Worm (Caenorhabditis elegans) whole organism, L4 larva: ENCODE data around the gene Y62H9A.1.

ENCODE experiments used
- F10B5.3 ChIP-seq: sonication (generic microtip); optimal IDR thresholded peaks from 2 replicates; lab custom pipeline; 2016; ENCODE audit warnings: mild to moderate bottlenecking, missing genetic modification characterization, missing compliant biosample characterization
- F37D6.2 ChIP-seq: sonication (generic microtip); optimal IDR thresholded peaks from 2 replicates; lab custom pipeline; 2016; ENCODE audit warnings: mild to moderate bottlenecking, missing genetic modification characterization, missing compliant biosample characterization
- T20F7.1 ChIP-seq: fragments of 200-800 bp; sonication (Bioruptor generic); optimal IDR thresholded peaks from 2 replicates; lab custom pipeline; 2018; ENCODE audit warnings: mild to moderate bottlenecking, missing genetic modification characterization, missing compliant biosample characterization
- T26A8.4 ChIP-seq: fragments of 200-800 bp; sonication (Bioruptor generic); IDR thresholded peaks from 2 replicates; pipeline ENCODE4 v1.3.6; 2022; ENCODE audit warnings: missing genetic modification characterization, missing compliant biosample characterization
- Y105C5A.15 ChIP-seq: fragments of 200-800 bp; sonication (Bioruptor generic); IDR thresholded peaks from 2 replicates; pipeline ENCODE4 v1.3.6; 2022; ENCODE audit warnings: missing genetic modification characterization, missing compliant biosample characterization
- Y48G9A.11 ChIP-seq: fragments of 200-800 bp; sonication (Bioruptor generic); IDR thresholded peaks from 2 replicates; pipeline ENCODE4 v1.3.6; 2022; ENCODE audit warnings: missing genetic modification reagents, missing genetic modification characterization, missing compliant biosample characterization
- aha-1 ChIP-seq: fragments of 150-350 bp; peaks from one replicate; lab custom pipeline; 2014; ENCODE audit warnings: missing biosample characterization, missing genetic modification characterization
- aly-2 ChIP-seq: sonication (generic microtip); optimal IDR thresholded peaks from 2 replicates; lab custom pipeline; 2018; ENCODE audit warnings: missing biosample characterization, missing genetic modification characterization
- ceh-20 ChIP-seq: fragments of 200-800 bp; sonication (Bioruptor generic); IDR thresholded peaks from 2 replicates; pipeline ENCODE4 v1.3.6; 2022; ENCODE audit warnings: missing genetic modification reagents, missing genetic modification characterization, missing compliant biosample characterization
- ceh-28 ChIP-seq: fragments of 150-350 bp; optimal IDR thresholded peaks from 2 replicates; lab custom pipeline; 2014; ENCODE audit warnings: missing biosample characterization, missing genetic modification reagents, missing genetic modification characterization
- ceh-32 ChIP-seq: sonication (generic microtip); optimal IDR thresholded peaks from 2 replicates; lab custom pipeline; 2016; ENCODE audit warnings: mild to moderate bottlenecking, missing genetic modification characterization, missing compliant biosample characterization; ENCODE audit not compliant: poor library complexity
- daf-16 ChIP-seq, 3 experiments: sonication (generic microtip); optimal IDR thresholded peaks; 2 replicates each; lab custom pipeline; 2016 to 2017; ENCODE audit warnings: missing genetic modification characterization in 3 of 3, missing genetic modification reagents in 3 of 3, mild to moderate bottlenecking in 2 of 3, missing compliant biosample characterization in 2 of 3, missing biosample characterization in 1 of 3, moderate library complexity in 1 of 3
- daf-19 ChIP-seq: fragments of 200-800 bp; sonication (Bioruptor generic); conservative IDR thresholded peaks from 2 replicates; pipeline ENCODE4 v1.3.6; 2022; ENCODE audit warnings: missing genetic modification characterization, missing compliant biosample characterization
- dmd-9 ChIP-seq: fragments of 200-800 bp; sonication (Bioruptor generic); IDR thresholded peaks from 2 replicates; pipeline ENCODE4 v1.3.6; 2022; ENCODE audit warnings: missing genetic modification reagents, missing genetic modification characterization, missing compliant biosample characterization
- duxl-1 ChIP-seq: sonication (generic microtip); optimal IDR thresholded peaks from 2 replicates; lab custom pipeline; 2016; ENCODE audit warnings: mild to moderate bottlenecking, missing genetic modification characterization, moderate library complexity, missing compliant biosample characterization; ENCODE audit not compliant: poor library complexity
- dve-1 ChIP-seq: sonication (generic microtip); optimal IDR thresholded peaks from 2 replicates; lab custom pipeline; 2017; ENCODE audit warnings: antibody characterized with exemption, mild to moderate bottlenecking, missing genetic modification characterization, missing compliant biosample characterization; ENCODE audit not compliant: insufficient read depth
- fkh-10 ChIP-seq: fragments of 150-350 bp; optimal IDR thresholded peaks from 2 replicates; lab custom pipeline; 2014; ENCODE audit warnings: missing biosample characterization, missing genetic modification reagents, missing genetic modification characterization
- fos-1 ChIP-seq: fragments of 150-350 bp; optimal IDR thresholded peaks from 2 replicates; lab custom pipeline; 2014; ENCODE audit warnings: missing biosample characterization, missing genetic modification characterization
- gei-8 ChIP-seq: fragments of 200-800 bp; sonication (Bioruptor generic); optimal IDR thresholded peaks from 2 replicates; lab custom pipeline; 2018; ENCODE audit warnings: mild to moderate bottlenecking, missing genetic modification characterization, missing compliant biosample characterization
- hif-1 ChIP-seq, 2 experiments: sonication (generic microtip); optimal IDR thresholded peaks; 2 replicates each; lab custom pipeline; 2016 to 2017; ENCODE audit warnings: missing compliant biosample characterization in 2 of 2, missing genetic modification characterization in 2 of 2, missing genetic modification reagents in 2 of 2, missing genotype in 2 of 2, mild to moderate bottlenecking in 1 of 2
- hlh-11 ChIP-seq: fragments of 200-800 bp; sonication (Bioruptor generic); optimal IDR thresholded peaks from 2 replicates; lab custom pipeline; 2018; ENCODE audit warnings: mild to moderate bottlenecking, missing genetic modification characterization, missing compliant biosample characterization
- jun-1 ChIP-seq: fragments of 150-350 bp; optimal IDR thresholded peaks from 2 replicates; lab custom pipeline; 2014; ENCODE audit warnings: missing biosample characterization, missing genetic modification reagents, missing genetic modification characterization
- lim-7 ChIP-seq: fragments of 200-800 bp; sonication (Bioruptor generic); IDR thresholded peaks from 2 replicates; pipeline ENCODE4 v1.3.6; 2022; ENCODE audit warnings: missing genetic modification characterization, missing compliant biosample characterization
- lin-1 ChIP-seq: fragments of 200-800 bp; sonication (Bioruptor generic); IDR thresholded peaks from 2 replicates; pipeline ENCODE4 v1.3.6; 2022; ENCODE audit warnings: missing genetic modification reagents, missing genetic modification characterization, missing compliant biosample characterization
- lin-38 ChIP-seq: fragments of 200-800 bp; sonication (Bioruptor generic); IDR thresholded peaks from 2 replicates; pipeline ENCODE4 v1.3.6; 2022; ENCODE audit warnings: missing genetic modification reagents, missing genetic modification characterization, missing compliant biosample characterization
- lir-3 ChIP-seq: sonication (generic microtip); optimal IDR thresholded peaks from 2 replicates; lab custom pipeline; 2016; ENCODE audit warnings: mild to moderate bottlenecking, missing genetic modification characterization, missing compliant biosample characterization
- lsy-2 ChIP-seq, 2 experiments: fragments of 150-350 bp in 1 of 2; sonication (generic microtip) in 1 of 2; optimal IDR thresholded peaks; 2 replicates each; lab custom pipeline; 2014 to 2017; ENCODE audit warnings: missing biosample characterization in 2 of 2, missing genetic modification characterization in 2 of 2
- madf-5 ChIP-seq, 2 experiments: fragments of 200-800 bp; sonication (Bioruptor generic); IDR thresholded peaks; 2 replicates each; pipeline ENCODE4 v1.3.6; 2022; ENCODE audit warnings: missing compliant biosample characterization in 2 of 2, missing genetic modification characterization in 2 of 2
- mdl-1 ChIP-seq, 2 experiments: fragments of 150-350 bp in 1 of 2; sonication (generic microtip) in 1 of 2; optimal IDR thresholded peaks; 2 replicates each; lab custom pipeline; 2014 to 2017; ENCODE audit warnings: missing biosample characterization in 2 of 2, missing genetic modification characterization in 2 of 2
- nhr-11 ChIP-seq: fragments of 150-350 bp; optimal IDR thresholded peaks from 2 replicates; lab custom pipeline; 2014; ENCODE audit warnings: missing biosample characterization, missing genetic modification characterization
- nhr-111 ChIP-seq: fragments of 200-800 bp; sonication (Bioruptor generic); optimal IDR thresholded peaks from 2 replicates; lab custom pipeline; 2018; ENCODE audit warnings: mild to moderate bottlenecking, missing genetic modification characterization, missing compliant biosample characterization
- nhr-237 ChIP-seq: sonication (generic microtip); optimal IDR thresholded peaks from 2 replicates; lab custom pipeline; 2017; ENCODE audit warnings: missing biosample characterization, missing genetic modification characterization
- nhr-25 ChIP-seq: sonication (generic microtip); optimal IDR thresholded peaks from 2 replicates; lab custom pipeline; 2017; ENCODE audit warnings: missing genetic modification characterization, mild to moderate bottlenecking, missing compliant biosample characterization, antibody characterized with exemption, moderate library complexity, borderline replicate concordance; ENCODE audit not compliant: insufficient read depth
- nhr-41 ChIP-seq: fragments of 200-800 bp; sonication (Bioruptor generic); IDR thresholded peaks from 2 replicates; pipeline ENCODE4 v1.3.6; 2022; ENCODE audit warnings: missing genetic modification reagents, missing genetic modification characterization, missing compliant biosample characterization
- nhr-48 ChIP-seq: sonication (generic microtip); optimal IDR thresholded peaks from 2 replicates; lab custom pipeline; 2016; ENCODE audit warnings: mild to moderate bottlenecking, missing genetic modification characterization, missing compliant biosample characterization
- nhr-77 ChIP-seq: fragments of 150-350 bp; optimal IDR thresholded peaks from 2 replicates; lab custom pipeline; 2014; ENCODE audit warnings: missing biosample characterization, missing genetic modification characterization
- pha-4 ChIP-seq, 2 experiments: fragments of 150-350 bp in 1 of 2; fragments of 200-800 bp in 1 of 2; sonication (Bioruptor generic) in 1 of 2; IDR thresholded peaks in 1 of 2; optimal IDR thresholded peaks in 1 of 2; 2 replicates each; pipeline versions ENCODE4 v1.3.6 to Lab custom; 2014 to 2022; ENCODE audit warnings: missing genetic modification characterization in 2 of 2, missing genetic modification reagents in 2 of 2, missing biosample characterization in 1 of 2, missing compliant biosample characterization in 1 of 2
- php-3 ChIP-seq: fragments of 200-800 bp; sonication (Bioruptor generic); IDR thresholded peaks from 2 replicates; pipeline ENCODE4 v1.3.6; 2022; ENCODE audit warnings: missing genetic modification reagents, missing genetic modification characterization, missing compliant biosample characterization
- pqm-1 ChIP-seq: sonication (generic microtip); optimal IDR thresholded peaks from 2 replicates; lab custom pipeline; 2017; ENCODE audit warnings: missing biosample characterization, missing genetic modification characterization
- rbr-2 ChIP-seq: sonication (generic microtip); optimal IDR thresholded peaks from 2 replicates; lab custom pipeline; 2016; ENCODE audit warnings: missing genotype, missing genetic modification characterization, missing compliant biosample characterization
- saeg-2 ChIP-seq: fragments of 200-800 bp; sonication (Bioruptor generic); IDR thresholded peaks from 2 replicates; pipeline ENCODE4 v1.3.6; 2022; ENCODE audit warnings: missing genetic modification reagents, missing genetic modification characterization, missing compliant biosample characterization
- sdz-12 ChIP-seq: fragments of 200-800 bp; sonication (Bioruptor generic); optimal IDR thresholded peaks from 2 replicates; lab custom pipeline; 2018; ENCODE audit warnings: mild to moderate bottlenecking, missing genetic modification characterization, missing compliant biosample characterization
- snpc-1.2 ChIP-seq: fragments of 200-800 bp; sonication (Bioruptor generic); IDR thresholded peaks from 2 replicates; pipeline ENCODE4 v1.3.6; 2022; ENCODE audit warnings: missing genetic modification reagents, missing genetic modification characterization, missing compliant biosample characterization
- tra-1 ChIP-seq: fragments of 200-800 bp; sonication (Bioruptor generic); IDR thresholded peaks from 2 replicates; pipeline ENCODE4 v1.3.6; 2022; ENCODE audit warnings: missing genetic modification reagents, missing genetic modification characterization, missing compliant biosample characterization
- unc-130 ChIP-seq: sonication (generic microtip); optimal IDR thresholded peaks from 2 replicates; lab custom pipeline; 2016; ENCODE audit warnings: missing genetic modification reagents, missing genetic modification characterization, missing compliant biosample characterization
- zag-1 ChIP-seq: fragments of 150-350 bp; optimal IDR thresholded peaks from 2 replicates; lab custom pipeline; 2014; ENCODE audit warnings: missing biosample characterization, missing genetic modification characterization
- zfp-3 ChIP-seq: fragments of 200-800 bp; sonication (Bioruptor generic); conservative IDR thresholded peaks from 2 replicates; pipeline ENCODE4 v1.3.6; 2022; ENCODE audit warnings: missing genetic modification reagents, missing genetic modification characterization, missing compliant biosample characterization
- zip-2 ChIP-seq: fragments of 150-350 bp; optimal IDR thresholded peaks from 2 replicates; lab custom pipeline; 2014; ENCODE audit warnings: missing biosample characterization, missing genetic modification characterization
- ztf-7 ChIP-seq: fragments of 150-350 bp; optimal IDR thresholded peaks from 2 replicates; lab custom pipeline; 2014; ENCODE audit warnings: missing biosample characterization, missing genetic modification characterization

Y62H9A.1 gene

ce11 chrX:11924158-11924557 lies 48.8 kb downstream of the Y62H9A.1 start, which contains the start of gene F55G7.1 (continued):
- TF ChIP-seq mdl-1 (tag; optimal IDR thresholded peaks at IDR 0.05; lab: Kevin White, UChicago) (no peak), nhr-25 (no peak), ceh-28 (tag; lab: Kevin White, UChicago) (no peak), dmd-9 (GFP tag; lab: Robert Waterston, UW) (no peak), pha-4 (GFP tag; IDR thresholded peaks at IDR 0.05; lab: Robert Waterston, UW) (no peak; the same call in 1 of the 2 replicates), pha-4 (tag; optimal IDR thresholded peaks at IDR 0.05; lab: Kevin White, UChicago) (no peak), zag-1 (tag; lab: Kevin White, UChicago) (no peak), nhr-237 (tag; lab: Kevin White, UChicago) (no peak), T20F7.1 (peak; percentile 68), ceh-20 (0 out of 2 replicates have a peak, but pooled peaks have one; percentile 37), nhr-111 (no peak), pqm-1 (tag; lab: Kevin White, UChicago) (no peak), sdz-12 (GFP tag; lab: Kevin White, UChicago) (no peak), zip-2 (tag; lab: Kevin White, UChicago) (peak; percentile 50), Y48G9A.11 (GFP tag; lab: Robert Waterston, UW) (no peak), unc-130 (no peak), dve-1 (tag; lab: Kevin White, UChicago) (peak; percentile 71), F10B5.3 (tag; lab: Kevin White, UChicago) (peak; percentile 88), ceh-32 (no peak), lir-3 (tag; lab: Kevin White, UChicago) (no peak), lin-1 (GFP tag; lab: Robert Waterston, UW) (no peak), snpc-1.2 (no peak), gei-8 (no peak), Y105C5A.15 (GFP tag; lab: Robert Waterston, UW) (no peak), zfp-3 (no peak), rbr-2 (tag; lab: Kevin White, UChicago) (peak; percentile 68), lin-38 (no peak), jun-1 (peak; percentile 33), fos-1 (tag; lab: Kevin White, UChicago) (no peak), saeg-2 (GFP tag; lab: Robert Waterston, UW) (no peak), lim-7 (no peak), F37D6.2 (peak; percentile 34), php-3 (GFP tag; lab: Robert Waterston, UW) (0 out of 2 replicates have a peak, but pooled peaks have one; percentile 7)

ce11 chrX:11925243-11925642 lies 49.9 kb downstream of the Y62H9A.1 start:
- no peak for TF ChIP-seq nhr-11 (tag; lab: Kevin White, UChicago)
- no peak for TF ChIP-seq lim-7
- no peak for TF ChIP-seq duxl-1 (tag; lab: Kevin White, UChicago)
- no peak for TF ChIP-seq T26A8.4 (GFP tag; lab: Robert Waterston, UW)
- TF ChIP-seq daf-19 (GFP tag; lab: Robert Waterston, UW) = no peak
- no peak for TF ChIP-seq aly-2 (tag; lab: Kevin White, UChicago)
- TF ChIP-seq fos-1 (tag; lab: Kevin White, UChicago) = no peak
- no peak for TF ChIP-seq hif-1 (tag; optimal IDR thresholded peaks at IDR 0.05; lab: Kevin White, UChicago)
- no peak for TF ChIP-seq Y105C5A.15 (GFP tag; lab: Robert Waterston, UW)
- TF ChIP-seq hlh-11 (tag; lab: Kevin White, UChicago) = peak; percentile 58
- TF ChIP-seq nhr-77 (tag; lab: Kevin White, UChicago) = no peak
- TF ChIP-seq madf-5 (GFP tag; IDR thresholded peaks at IDR 0.05; lab: Robert Waterston, UW) = no peak
- no peak for TF ChIP-seq ztf-7 (tag; lab: Kevin White, UChicago)
- no peak for TF ChIP-seq unc-130
- no peak for TF ChIP-seq tra-1 (GFP tag; lab: Robert Waterston, UW)
- TF ChIP-seq nhr-111 = no peak
- TF ChIP-seq pqm-1 (tag; lab: Kevin White, UChicago) = peak; percentile 29
- no peak for TF ChIP-seq fkh-10 (GFP tag; lab: Kevin White, UChicago)
- no peak for TF ChIP-seq daf-16 (GFP tag; optimal IDR thresholded peaks at IDR 0.05; lab: Kevin White, UChicago)
- peak; percentile 75 for TF ChIP-seq daf-16 (tag; optimal IDR thresholded peaks at IDR 0.05; lab: Kevin White, UChicago)
- TF ChIP-seq zag-1 (tag; lab: Kevin White, UChicago) = no peak
- no peak for TF ChIP-seq aha-1
- no peak for TF ChIP-seq pha-4 (GFP tag; IDR thresholded peaks at IDR 0.05; lab: Robert Waterston, UW)
- no peak for TF ChIP-seq pha-4 (tag; optimal IDR thresholded peaks at IDR 0.05; lab: Kevin White, UChicago)
- TF ChIP-seq F10B5.3 (tag; lab: Kevin White, UChicago) = no peak
- no peak for TF ChIP-seq nhr-41 (GFP tag; lab: Robert Waterston, UW)
- peak; percentile 51 for TF ChIP-seq dve-1 (tag; lab: Kevin White, UChicago)
- TF ChIP-seq lsy-2 (tag; optimal IDR thresholded peaks at IDR 0.05; lab: Kevin White, UChicago) = no peak
- peak; percentile 8 for TF ChIP-seq nhr-48 (tag; lab: Kevin White, UChicago)
